Worm (Caenorhabditis elegans) whole organism, L2 larva: ENCODE measurements around the gene wrt-1.

Experiments used
- C34F6.9 ChIP-seq: fragments of 150-350 bp; optimal IDR thresholded peaks from 2 replicates; lab custom pipeline; 2014; ENCODE audit warnings: missing biosample characterization, missing genetic modification characterization
- F13H6.1 ChIP-seq: sonication (generic microtip); optimal IDR thresholded peaks from 2 replicates; lab custom pipeline; 2016; ENCODE audit warnings: missing genetic modification characterization, missing compliant biosample characterization
- R02D3.7 ChIP-seq: fragments of 150-350 bp; optimal IDR thresholded peaks from 2 replicates; lab custom pipeline; 2014; ENCODE audit warnings: missing biosample characterization, missing genetic modification characterization
- Y55F3AM.14 ChIP-seq: fragments of 200-800 bp; sonication (Bioruptor generic); optimal IDR thresholded peaks from 2 replicates; lab custom pipeline; 2018; ENCODE audit warnings: mild to moderate bottlenecking, missing genetic modification characterization, missing compliant biosample characterization
- ZK546.5 ChIP-seq: sonication (generic microtip); optimal IDR thresholded peaks from 2 replicates; lab custom pipeline; 2017; ENCODE audit warnings: missing biosample characterization, missing genetic modification characterization
- alr-1 ChIP-seq: fragments of 150-350 bp; optimal IDR thresholded peaks from 2 replicates; lab custom pipeline; 2014; ENCODE audit warnings: missing biosample characterization, missing genetic modification characterization
- aly-2 ChIP-seq: fragments of 150-350 bp; optimal IDR thresholded peaks from 2 replicates; lab custom pipeline; 2014; ENCODE audit warnings: missing biosample characterization, missing genetic modification characterization
- ama-1 ChIP-seq: fragments of 150-350 bp; optimal IDR thresholded peaks from 2 replicates; lab custom pipeline; 2018; ENCODE audit warnings: inconsistent platforms
- blmp-1 ChIP-seq: sonication (generic microtip); optimal IDR thresholded peaks from 2 replicates; lab custom pipeline; 2017; ENCODE audit warnings: missing genetic modification characterization, mild to moderate bottlenecking, missing compliant biosample characterization, antibody characterized with exemption, moderate library complexity; ENCODE audit not compliant: insufficient read depth
- ceh-16 ChIP-seq: fragments of 150-350 bp; optimal IDR thresholded peaks from 2 replicates; lab custom pipeline; 2014; ENCODE audit warnings: missing biosample characterization, missing genetic modification characterization
- ceh-82 ChIP-seq: fragments of 150-350 bp; optimal IDR thresholded peaks from 2 replicates; lab custom pipeline; 2014; ENCODE audit warnings: missing biosample characterization, missing genetic modification characterization
- crh-2 ChIP-seq: sonication (generic microtip); optimal IDR thresholded peaks from 2 replicates; lab custom pipeline; 2017; ENCODE audit warnings: missing biosample characterization, missing genetic modification characterization
- dmd-4 ChIP-seq: sonication (generic microtip); optimal IDR thresholded peaks from 2 replicates; lab custom pipeline; 2017; ENCODE audit warnings: missing biosample characterization, missing genetic modification characterization
- egl-27 ChIP-seq: sonication (generic microtip); optimal IDR thresholded peaks from 3 replicates; lab custom pipeline; 2017; ENCODE audit warnings: missing biosample characterization, missing genetic modification reagents, missing genetic modification characterization
- elt-1 ChIP-seq: fragments of 150-350 bp; optimal IDR thresholded peaks from 2 replicates; lab custom pipeline; 2014; ENCODE audit warnings: missing biosample characterization, missing genetic modification characterization
- fos-1 ChIP-seq: fragments of 150-350 bp; optimal IDR thresholded peaks from 2 replicates; lab custom pipeline; 2014; ENCODE audit warnings: missing biosample characterization, missing genetic modification characterization
- gmeb-1 ChIP-seq: fragments of 150-350 bp; optimal IDR thresholded peaks from 2 replicates; lab custom pipeline; 2014; ENCODE audit warnings: missing biosample characterization, missing genetic modification characterization
- lin-11 ChIP-seq: fragments of 150-350 bp; sonication (generic microtip); optimal IDR thresholded peaks from 2 replicates; lab custom pipeline; 2014; ENCODE audit warnings: missing biosample characterization, missing genetic modification characterization, inconsistent platforms, mixed read lengths
- lin-13 ChIP-seq: fragments of 150-350 bp; optimal IDR thresholded peaks from 2 replicates; lab custom pipeline; 2014; ENCODE audit warnings: missing biosample characterization, missing genetic modification reagents, missing genetic modification characterization
- lsy-2 ChIP-seq, 2 experiments: fragments of 150-350 bp in 1 of 2; sonication (generic microtip) in 1 of 2; optimal IDR thresholded peaks; 2 replicates each; lab custom pipeline; 2014 to 2017; ENCODE audit warnings: missing biosample characterization in 2 of 2, missing genetic modification characterization in 2 of 2
- mbf-1 ChIP-seq: sonication (generic microtip); optimal IDR thresholded peaks from 2 replicates; lab custom pipeline; 2017; ENCODE audit warnings: missing biosample characterization, missing genetic modification characterization
- nhr-10 ChIP-seq: sonication (generic microtip); optimal IDR thresholded peaks from 2 replicates; lab custom pipeline; 2017; ENCODE audit warnings: missing biosample characterization, missing genetic modification characterization
- nhr-11 ChIP-seq: fragments of 150-350 bp; optimal IDR thresholded peaks from 2 replicates; lab custom pipeline; 2014; ENCODE audit warnings: missing biosample characterization, missing genetic modification characterization
- nhr-12 ChIP-seq: fragments of 150-350 bp; optimal IDR thresholded peaks from 2 replicates; lab custom pipeline; 2014; ENCODE audit warnings: missing biosample characterization, missing genetic modification characterization
- nhr-129 ChIP-seq: fragments of 150-350 bp; optimal IDR thresholded peaks from 2 replicates; lab custom pipeline; 2014; ENCODE audit warnings: missing biosample characterization, missing genetic modification characterization
- nhr-23 ChIP-seq: fragments of 150-350 bp; optimal IDR thresholded peaks from 2 replicates; lab custom pipeline; 2014; ENCODE audit warnings: missing biosample characterization, missing genetic modification reagents, missing genetic modification characterization
- nhr-237 ChIP-seq: fragments of 150-350 bp; optimal IDR thresholded peaks from 2 replicates; lab custom pipeline; 2014; ENCODE audit warnings: missing biosample characterization, missing genetic modification characterization
- nhr-25 ChIP-seq: fragments of 150-350 bp; sonication (generic microtip); optimal IDR thresholded peaks from 3 replicates; lab custom pipeline; 2014; ENCODE audit warnings: missing biosample characterization, missing genetic modification characterization
- peb-1 ChIP-seq: fragments of 150-350 bp; optimal IDR thresholded peaks from 2 replicates; lab custom pipeline; 2014; ENCODE audit warnings: missing biosample characterization, missing genetic modification characterization
- sem-4 ChIP-seq: fragments of 150-350 bp; optimal IDR thresholded peaks from 2 replicates; lab custom pipeline; 2014; ENCODE audit warnings: missing biosample characterization, missing genetic modification reagents, missing genetic modification characterization
- skn-1 ChIP-seq: sonication (generic microtip); optimal IDR thresholded peaks from 2 replicates; lab custom pipeline; 2017; ENCODE audit warnings: missing biosample characterization, missing genetic modification characterization
- sma-9 ChIP-seq, 2 experiments: fragments of 150-350 bp in 1 of 2; sonication (generic microtip) in 1 of 2; optimal IDR thresholded peaks; 2 replicates each; lab custom pipeline; 2014 to 2016; ENCODE audit warnings: missing genetic modification characterization in 2 of 2, mild to moderate bottlenecking in 1 of 2, missing biosample characterization in 1 of 2, missing compliant biosample characterization in 1 of 2, missing genetic modification reagents in 1 of 2, moderate library complexity in 1 of 2
- snpc-4 ChIP-seq: fragments of 150-350 bp; optimal IDR thresholded peaks from 2 replicates; lab custom pipeline; 2014; ENCODE audit warnings: missing biosample characterization, missing genetic modification characterization
- unc-39 ChIP-seq: fragments of 150-350 bp; optimal IDR thresholded peaks from 2 replicates; lab custom pipeline; 2014; ENCODE audit warnings: missing biosample characterization, missing genetic modification characterization
- unc-55 ChIP-seq: fragments of 150-350 bp; sonication (generic microtip); optimal IDR thresholded peaks from 3 replicates; lab custom pipeline; 2014; ENCODE audit warnings: missing biosample characterization, missing genetic modification reagents, missing genetic modification characterization
- zag-1 ChIP-seq: fragments of 150-350 bp; optimal IDR thresholded peaks from 2 replicates; lab custom pipeline; 2014; ENCODE audit warnings: missing biosample characterization, missing genetic modification characterization
- ztf-1 ChIP-seq: fragments of 200-800 bp; sonication (Bioruptor generic); conservative IDR thresholded peaks from 2 replicates; pipeline ENCODE4 v1.3.6; 2022; ENCODE audit warnings: missing genetic modification characterization, missing compliant biosample characterization

Gene wrt-1

DNA sequence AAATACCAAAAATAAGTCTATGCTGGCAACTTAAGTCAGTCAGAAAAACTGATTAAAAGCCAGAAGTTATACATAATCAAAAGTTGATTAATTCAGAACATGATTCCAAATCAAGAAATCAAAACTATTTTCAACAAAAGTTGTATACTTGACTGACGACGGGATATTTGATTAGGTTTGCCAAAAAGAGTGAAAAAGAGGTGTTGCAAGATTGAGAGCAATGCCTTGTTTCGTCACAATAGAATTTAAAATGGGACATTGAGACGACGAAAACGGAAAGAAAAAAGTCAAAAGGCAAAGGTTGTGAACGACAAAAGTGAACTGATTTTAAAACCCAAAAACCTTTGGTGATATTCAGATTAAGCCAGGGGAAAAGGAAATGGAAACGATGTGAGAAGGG lies 28.1 kb downstream of the wrt-1 start:
- TF ChIP-seq ceh-82 (no peak), unc-55 (GFP tag; lab: Kevin White, UChicago) (no peak), sma-9 (GFP tag; optimal IDR thresholded peaks at IDR 0.05; lab: Kevin White, UChicago) (no peak), sma-9 (tag; optimal IDR thresholded peaks at IDR 0.05; lab: Kevin White, UChicago) (no peak), F13H6.1 (tag; lab: Kevin White, UChicago) (no peak), mbf-1 (no peak), C34F6.9 (tag; lab: Kevin White, UChicago) (no peak), nhr-25 (tag; lab: Kevin White, UChicago) (no peak), nhr-10 (tag; lab: Kevin White, UChicago) (no peak), lsy-2 (tag; optimal IDR thresholded peaks at IDR 0.05; lab: Kevin White, UChicago) (no peak), ztf-1 (GFP tag; lab: Robert Waterston, UW) (no peak), nhr-11 (tag; lab: Kevin White, UChicago) (no peak), ceh-16 (no peak), skn-1 (tag; lab: Kevin White, UChicago) (no peak), crh-2 (tag; lab: Kevin White, UChicago) (no peak)

ce11 chrII:7560844-7561243 lies 30.0 kb downstream of the wrt-1 start:
- TF ChIP-seq nhr-23 = no peak
- no peak for TF ChIP-seq aly-2 (tag; lab: Kevin White, UChicago)
- TF ChIP-seq C34F6.9 (tag; lab: Kevin White, UChicago) = no peak
- no peak for TF ChIP-seq alr-1
- TF ChIP-seq sem-4 = no peak
- no peak for TF ChIP-seq ceh-16
- no peak for TF ChIP-seq fos-1
- no peak for TF ChIP-seq nhr-129 (tag; lab: Kevin White, UChicago)
- no peak for TF ChIP-seq lin-13 (GFP tag; lab: Kevin White, UChicago)
- no peak for TF ChIP-seq snpc-4 (tag; lab: Kevin White, UChicago)
- TF ChIP-seq lsy-2 (tag; optimal IDR thresholded peaks at IDR 0.05; lab: Kevin White, UChicago) = no peak
- no peak for TF ChIP-seq nhr-11 (tag; lab: Kevin White, UChicago)
- TF ChIP-seq dmd-4 (tag; lab: Kevin White, UChicago) = no peak
- no peak for TF ChIP-seq ama-1 (lab: Kevin White, UChicago)

DNA sequence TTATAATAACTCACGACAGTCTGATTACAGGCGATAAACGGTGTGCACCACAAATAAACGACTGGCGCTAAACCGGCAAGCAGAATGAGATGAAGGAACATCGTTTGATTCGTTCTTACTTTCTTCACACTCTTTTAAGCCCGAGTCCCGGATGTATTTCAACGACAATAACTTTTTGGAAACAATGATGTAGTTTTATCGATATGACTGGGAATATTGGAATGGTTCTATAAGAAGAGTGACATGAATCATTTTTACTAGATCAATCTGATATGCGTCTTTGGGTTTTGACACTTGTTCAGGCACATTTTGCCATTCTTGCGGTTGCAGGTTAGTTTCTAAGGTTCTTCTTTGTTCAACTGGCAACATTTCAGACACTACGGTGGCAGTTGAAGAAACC lies 30.7 kb downstream of the wrt-1 start, which contains the start of the genes ZK1290.11 and ZK1290.1:
Gene ZK1290.11 (minus strand): TSS at position 101 of the 400 bp plus-strand sequence.
Gene ZK1290.1 (plus strand): TSS at position 271 of the 400 bp plus-strand sequence.
- no peak for TF ChIP-seq peb-1 (tag; lab: Kevin White, UChicago)
- no peak for TF ChIP-seq egl-27
- no peak for TF ChIP-seq zag-1
- no peak for TF ChIP-seq nhr-25 (tag; lab: Kevin White, UChicago)
- TF ChIP-seq gmeb-1 = no peak
- no peak for TF ChIP-seq lin-13 (GFP tag; lab: Kevin White, UChicago)
- TF ChIP-seq unc-39 (tag; lab: Kevin White, UChicago) = no peak
- TF ChIP-seq fos-1 = no peak
- no peak for TF ChIP-seq lsy-2 (tag; optimal IDR thresholded peaks at IDR 0.05; lab: Kevin White, UChicago)
- TF ChIP-seq lin-11 = no peak
- no peak for TF ChIP-seq blmp-1 (tag; lab: Kevin White, UChicago)
- TF ChIP-seq nhr-237 (tag; lab: Kevin White, UChicago) = no peak

- no peak for TF ChIP-seq gmeb-1
- TF ChIP-seq Y55F3AM.14 (GFP tag; lab: Kevin White, UChicago) = no peak
- TF ChIP-seq nhr-25 (tag; lab: Kevin White, UChicago) = no peak
- TF ChIP-seq ZK546.5 (tag; lab: Kevin White, UChicago) = no peak
- no peak for TF ChIP-seq egl-27
- TF ChIP-seq C34F6.9 (tag; lab: Kevin White, UChicago) = no peak
- TF ChIP-seq R02D3.7 (tag; lab: Kevin White, UChicago) = no peak
- TF ChIP-seq lin-13 (GFP tag; lab: Kevin White, UChicago) = no peak
- no peak for TF ChIP-seq ztf-1 (GFP tag; lab: Robert Waterston, UW)
- TF ChIP-seq snpc-4 (tag; lab: Kevin White, UChicago) = no peak
- no peak for TF ChIP-seq alr-1
- TF ChIP-seq sem-4 = no peak
- TF ChIP-seq elt-1 = no peak
- no peak for TF ChIP-seq unc-39 (tag; lab: Kevin White, UChicago)
- no peak for TF ChIP-seq nhr-12
- TF ChIP-seq mbf-1 = no peak
- TF ChIP-seq sma-9 (GFP tag; optimal IDR thresholded peaks at IDR 0.05; lab: Kevin White, UChicago) = no peak
- no peak for TF ChIP-seq sma-9 (tag; optimal IDR thresholded peaks at IDR 0.05; lab: Kevin White, UChicago)
Measured at ce11 chrII:7562616-7563015, 31.8 kb downstream of the wrt-1 start.
